Worm (Caenorhabditis elegans): Measurements from ENCODE around the gene lgc-37.

DNA sequence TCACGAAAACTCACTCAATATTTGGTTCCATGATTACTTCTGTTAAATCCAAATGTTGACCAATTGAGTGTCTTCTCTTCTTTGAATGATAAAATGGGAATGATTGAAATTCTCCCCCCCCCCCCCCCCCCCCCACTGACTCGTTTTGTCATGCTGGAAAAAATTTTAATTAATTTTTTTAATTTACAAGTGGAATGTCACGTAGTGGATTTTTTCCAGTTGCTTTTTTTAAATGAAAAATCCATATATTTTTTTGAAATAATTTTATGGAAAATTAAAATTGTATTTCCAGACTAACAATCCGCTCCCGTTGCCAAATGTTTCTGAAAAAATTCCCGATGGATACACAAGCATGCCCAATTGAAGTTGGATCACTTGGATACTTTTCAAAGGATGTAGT lies 4.5 kb downstream of the lgc-37 start, which contains the start of gene BE10.1:
- TF ChIP-seq nhr-11 (tag; optimal IDR thresholded peaks at IDR 0.05) (no peak), elt-3 (tag; optimal IDR thresholded peaks at IDR 0.05) (no peak), nhr-28 (tag; optimal IDR thresholded peaks at IDR 0.05) (no peak), aly-2 (tag; optimal IDR thresholded peaks at IDR 0.05) (no peak), ama-1 (optimal IDR thresholded peaks at IDR 0.05) (no peak), nhr-23 (tag; optimal IDR thresholded peaks at IDR 0.05) (no peak), unc-39 (tag; optimal IDR thresholded peaks at IDR 0.05) (no peak), egl-27 (tag; optimal IDR thresholded peaks at IDR 0.05) (no peak), mdl-1 (tag; optimal IDR thresholded peaks at IDR 0.05) (no peak), lin-15B (tag; optimal IDR thresholded peaks at IDR 0.05) (no peak), skn-1 (tag; optimal IDR thresholded peaks at IDR 0.05) (no peak)

Measured in whole organism, L3 larva.